Worm (Caenorhabditis elegans) whole organism, midembryonic: ENCODE data around the gene ccch-5.
"Not testable (repeated sequence)": the region's sequence is repeated elsewhere in the genome, so short reads cannot be mapped to it uniquely, and the experiment has no call there.

Source experiments
- T22C8.4 ChIP-seq: fragments of 200-800 bp; sonication (Bioruptor generic); IDR thresholded peaks from 2 replicates; pipeline ENCODE4 v1.3.6; 2022; ENCODE audit warnings: missing genetic modification characterization, missing compliant biosample characterization
- cog-1 ChIP-seq: sonication (generic microtip); optimal IDR thresholded peaks from 2 replicates; lab custom pipeline; 2016; ENCODE audit warnings: missing genetic modification characterization, missing compliant biosample characterization
- flt-1 ChIP-seq: fragments of 200-800 bp; sonication (Bioruptor generic); IDR thresholded peaks from 2 replicates; pipeline ENCODE4 v1.3.6; 2022; ENCODE audit warnings: missing genetic modification characterization, missing compliant biosample characterization
- klf-2 ChIP-seq: fragments of 200-800 bp; sonication (Bioruptor generic); conservative IDR thresholded peaks from 2 replicates; pipeline ENCODE4 v1.3.6; 2022; ENCODE audit warnings: missing genetic modification reagents, missing genetic modification characterization, missing compliant biosample characterization
- med-1 ChIP-seq: sonication (generic microtip); optimal IDR thresholded peaks from 2 replicates; lab custom pipeline; 2017; ENCODE audit warnings: missing genetic modification characterization, mild to moderate bottlenecking, missing compliant biosample characterization, antibody characterized with exemption, missing genetic modification reagents; ENCODE audit not compliant: insufficient read depth
- ref-1 ChIP-seq: fragments of 200-800 bp; sonication (Bioruptor generic); conservative IDR thresholded peaks from 2 replicates; pipeline ENCODE4 v1.3.6; 2022; ENCODE audit warnings: missing genetic modification reagents, missing genetic modification characterization, missing compliant biosample characterization
- tab-1 ChIP-seq: fragments of 200-800 bp; sonication (Bioruptor generic); IDR thresholded peaks from 2 replicates; pipeline ENCODE4 v1.3.6; 2022; ENCODE audit warnings: missing genetic modification characterization, missing compliant biosample characterization
- ztf-23 ChIP-seq: fragments of 200-800 bp; sonication (Bioruptor generic); IDR thresholded peaks from 2 replicates; pipeline ENCODE4 v1.3.6; 2022; ENCODE audit warnings: missing genetic modification reagents, missing genetic modification characterization, missing compliant biosample characterization
- ztf-29 ChIP-seq: fragments of 200-800 bp; sonication (Bioruptor generic); IDR thresholded peaks from 2 replicates; pipeline ENCODE4 v1.3.6; 2022; ENCODE audit warnings: missing genetic modification reagents, missing genetic modification characterization, missing compliant biosample characterization

Gene ccch-5

DNA sequence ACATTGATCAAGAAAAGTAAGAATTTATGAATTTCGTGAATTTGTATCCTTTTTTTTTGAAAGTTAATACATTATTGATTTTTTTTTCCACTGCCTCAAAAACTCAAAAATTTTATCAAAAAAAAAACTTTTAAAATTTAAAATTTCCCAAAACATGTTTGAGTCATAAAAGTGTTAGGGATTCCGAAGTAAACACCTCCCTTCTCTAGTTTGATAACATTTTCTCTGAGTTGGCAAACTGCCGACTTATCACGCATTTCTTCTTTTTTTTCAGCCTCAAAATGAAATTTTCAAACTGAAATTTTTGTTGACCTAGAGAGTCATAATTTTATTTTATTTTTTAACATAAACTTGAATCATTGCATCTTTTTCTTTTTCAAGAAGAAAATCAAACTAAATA lies 28.5 kb upstream of the ccch-5 start:
- TF ChIP-seq T22C8.4, result no peak
- TF ChIP-seq flt-1, result no peak
- no peak for TF ChIP-seq ztf-23
- TF ChIP-seq ref-1 (GFP tag; lab: Robert Waterston, UW), result no peak
- TF ChIP-seq tab-1 (GFP tag; lab: Robert Waterston, UW), result no peak
- no peak for TF ChIP-seq ztf-29 (GFP tag; lab: Robert Waterston, UW)
- TF ChIP-seq klf-2, result no peak
- no peak for TF ChIP-seq cog-1 (tag; lab: Kevin White, UChicago)
- no peak for TF ChIP-seq med-1 (GFP tag; lab: Kevin White, UChicago)

DNA sequence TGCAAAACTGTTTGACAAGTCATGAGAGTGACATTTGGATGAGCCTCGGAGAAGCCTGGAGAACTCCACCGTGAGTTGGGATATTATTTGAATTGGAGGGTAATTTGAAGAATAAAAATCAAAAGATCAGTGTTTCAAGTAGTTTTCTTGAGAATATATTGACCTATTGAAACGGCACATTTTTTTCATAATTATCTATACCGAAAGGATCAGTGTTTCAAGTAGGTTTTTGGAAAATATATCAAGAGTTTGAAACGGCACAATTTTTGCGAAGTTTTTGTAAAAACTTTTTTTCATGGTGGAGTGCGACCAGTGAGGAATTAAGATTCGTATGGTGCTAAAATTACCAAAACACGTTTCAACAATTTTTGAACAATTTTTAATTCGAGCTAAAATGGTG lies 27.4 kb upstream of the ccch-5 start:
- no peak for TF ChIP-seq ref-1 (GFP tag; lab: Robert Waterston, UW)
- TF ChIP-seq ztf-29 (GFP tag; lab: Robert Waterston, UW), result no peak

DNA sequence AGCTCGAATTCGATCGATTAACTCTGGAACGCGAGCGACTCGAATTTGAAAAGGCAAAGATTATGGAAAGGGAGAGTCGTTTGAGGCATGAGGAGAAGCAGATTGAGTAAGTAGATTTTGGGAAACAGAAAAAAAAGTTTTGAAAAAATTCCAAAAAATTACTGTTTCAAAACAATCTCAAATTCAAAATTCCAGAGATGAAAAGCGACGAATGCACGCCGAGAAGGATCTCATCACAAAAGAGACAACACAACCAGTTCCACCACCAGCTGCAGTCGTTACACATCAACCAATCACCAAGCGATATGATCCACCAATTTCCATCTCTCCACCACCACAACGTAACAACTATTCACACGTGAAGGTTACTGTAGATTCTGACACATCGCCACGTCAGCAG lies 25.1 kb upstream of the ccch-5 start:
- no peak for TF ChIP-seq cog-1 (tag; lab: Kevin White, UChicago)
- no peak for TF ChIP-seq flt-1
- no peak for TF ChIP-seq tab-1 (GFP tag; lab: Robert Waterston, UW)
- TF ChIP-seq ztf-23, result no peak
- TF ChIP-seq T22C8.4, result no peak
- TF ChIP-seq med-1 (GFP tag; lab: Kevin White, UChicago), result no peak
- TF ChIP-seq ref-1 (GFP tag; lab: Robert Waterston, UW), result no peak
- TF ChIP-seq ztf-29 (GFP tag; lab: Robert Waterston, UW), result no peak
- TF ChIP-seq klf-2, result no peak

DNA sequence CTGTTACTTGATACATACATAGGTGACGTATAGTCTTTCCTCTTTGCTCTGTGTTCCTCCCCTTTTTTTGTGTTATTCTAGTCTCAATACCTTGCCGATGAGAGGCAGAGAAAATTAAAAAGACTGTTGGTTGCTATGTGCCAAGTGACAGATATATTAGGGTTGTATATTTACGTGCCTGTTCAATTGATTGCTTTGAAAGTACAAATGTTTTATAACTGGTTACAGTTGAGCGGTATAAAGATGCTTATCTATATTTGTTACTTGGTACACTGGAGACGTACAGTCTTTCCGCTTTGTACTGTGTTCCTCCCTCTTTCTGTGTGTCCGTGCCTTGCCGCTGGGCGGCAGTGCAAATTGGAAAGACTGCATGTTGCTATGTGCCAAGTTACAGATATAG lies 16.2 kb upstream of the ccch-5 start:
- TF ChIP-seq cog-1 (tag; lab: Kevin White, UChicago) (no peak), tab-1 (GFP tag; lab: Robert Waterston, UW) (no peak), med-1 (GFP tag; lab: Kevin White, UChicago) (no peak), ztf-23 (no peak), klf-2 (no peak)

DNA sequence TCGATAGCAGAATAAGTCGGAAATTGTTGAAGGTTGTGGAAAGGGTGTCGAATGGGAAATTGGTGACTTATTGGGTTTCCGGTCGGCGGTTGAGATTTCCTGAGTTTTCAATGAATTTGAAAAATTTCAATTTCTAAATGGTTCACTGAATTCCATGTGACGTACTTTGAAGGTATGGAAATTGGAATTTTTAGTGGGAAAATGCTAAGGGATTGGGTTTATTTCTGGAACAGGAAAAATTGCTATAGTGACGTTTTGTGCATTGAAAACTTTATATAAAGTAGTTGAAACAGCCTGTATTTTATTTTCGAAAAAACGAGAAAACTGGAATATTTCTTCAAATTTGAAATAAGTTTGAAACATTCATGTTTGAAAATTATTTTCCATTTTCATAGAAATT lies 9.8 kb upstream of the ccch-5 start, which contains the start of gene pnc-2:
Gene pnc-2 (minus strand): TSS at position 101 of the 400 bp plus-strand sequence.
- TF ChIP-seq cog-1 (tag; lab: Kevin White, UChicago), result no peak
- TF ChIP-seq ztf-23, result no peak
- no peak for TF ChIP-seq tab-1 (GFP tag; lab: Robert Waterston, UW)
- no peak for TF ChIP-seq ref-1 (GFP tag; lab: Robert Waterston, UW)
- TF ChIP-seq ztf-29 (GFP tag; lab: Robert Waterston, UW), result no peak
- no peak for TF ChIP-seq klf-2
- no peak for TF ChIP-seq T22C8.4
- TF ChIP-seq flt-1, result no peak
- TF ChIP-seq med-1 (GFP tag; lab: Kevin White, UChicago), result no peak

DNA sequence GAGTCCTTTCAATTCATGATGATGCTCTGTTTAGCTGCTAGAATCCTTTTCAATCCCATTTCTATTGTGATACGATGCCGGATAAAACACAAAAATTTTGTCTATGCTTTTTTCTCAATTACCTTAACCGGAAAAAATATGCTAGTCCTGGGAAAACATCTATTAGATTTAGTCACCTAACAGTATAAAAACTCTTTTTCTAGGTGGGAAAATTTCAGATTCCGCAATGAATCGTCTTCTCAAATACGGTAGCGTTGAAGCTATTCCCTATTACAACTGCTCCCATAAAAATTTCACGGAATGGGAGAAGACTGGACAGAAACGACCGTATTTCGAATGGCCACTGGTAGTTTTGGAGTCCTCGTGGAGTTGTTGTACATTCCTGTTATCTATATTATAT lies 10.0 kb downstream of the ccch-5 start, which contains the start of gene Y57G11C.28:
Gene Y57G11C.28 (plus strand): TSS at position 301 of the 400 bp plus-strand sequence.
- no peak for TF ChIP-seq klf-2
- no peak for TF ChIP-seq ztf-29 (GFP tag; lab: Robert Waterston, UW)
- no peak for TF ChIP-seq tab-1 (GFP tag; lab: Robert Waterston, UW)
- TF ChIP-seq ztf-23, result no peak
- TF ChIP-seq med-1 (GFP tag; lab: Kevin White, UChicago), result no peak
- TF ChIP-seq ref-1 (GFP tag; lab: Robert Waterston, UW), result no peak
- no peak for TF ChIP-seq T22C8.4
- TF ChIP-seq cog-1 (tag; lab: Kevin White, UChicago), result no peak

DNA sequence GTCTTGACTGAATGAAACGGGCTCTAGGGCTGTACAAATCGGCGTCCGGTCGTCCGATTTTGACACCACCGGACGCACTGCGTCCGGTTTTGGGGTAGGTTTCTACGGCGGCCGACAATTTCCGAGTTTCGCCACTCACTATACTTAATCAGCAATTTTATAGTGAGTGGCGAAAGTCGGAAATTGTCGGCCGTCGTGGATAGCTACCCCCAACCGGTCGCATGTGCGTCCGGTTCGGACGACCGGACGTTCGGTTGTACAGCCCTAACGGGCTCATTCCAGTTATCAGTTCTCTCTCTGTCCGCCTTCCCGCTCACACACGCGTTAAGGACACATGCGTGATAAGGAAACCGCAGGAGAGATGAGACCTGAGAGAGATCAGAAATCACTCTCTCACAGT lies 13.2 kb downstream of the ccch-5 start, which contains the start of gene Y57G11C.1131:
Gene Y57G11C.1131 (plus strand): TSS at position 333 of the 400 bp plus-strand sequence.
- TF ChIP-seq ztf-23, result no peak
- no peak for TF ChIP-seq flt-1
- TF ChIP-seq tab-1 (GFP tag; lab: Robert Waterston, UW), result no peak
- no peak for TF ChIP-seq klf-2
- TF ChIP-seq med-1 (GFP tag; lab: Kevin White, UChicago), result no peak
- no peak for TF ChIP-seq ztf-29 (GFP tag; lab: Robert Waterston, UW)
- TF ChIP-seq ref-1 (GFP tag; lab: Robert Waterston, UW), result no peak

DNA sequence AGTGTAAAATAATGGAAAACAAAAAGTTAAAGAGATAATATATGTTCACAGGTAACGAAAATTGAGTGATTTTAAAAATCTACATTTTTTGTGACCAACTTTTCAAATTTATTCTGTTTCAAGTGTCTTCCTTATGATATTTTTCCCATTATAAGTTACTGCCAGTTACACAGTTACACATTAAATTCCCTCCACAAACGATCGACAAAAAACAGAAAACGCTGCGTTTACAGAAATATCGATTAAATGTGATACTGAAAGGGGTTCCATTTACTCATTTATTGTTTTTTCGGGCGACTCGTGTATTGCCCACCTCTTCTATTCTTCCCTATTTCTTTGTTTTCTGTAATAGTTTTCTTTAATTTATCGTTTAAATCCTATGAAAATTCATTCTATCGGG lies 17.6 kb downstream of the ccch-5 start, which contains the start of gene Y57G11C.1144:
Gene Y57G11C.1144 (plus strand): TSS at position 301 of the 400 bp plus-strand sequence.
- TF ChIP-seq med-1 (GFP tag; lab: Kevin White, UChicago), result no peak
- TF ChIP-seq T22C8.4, result no peak

DNA sequence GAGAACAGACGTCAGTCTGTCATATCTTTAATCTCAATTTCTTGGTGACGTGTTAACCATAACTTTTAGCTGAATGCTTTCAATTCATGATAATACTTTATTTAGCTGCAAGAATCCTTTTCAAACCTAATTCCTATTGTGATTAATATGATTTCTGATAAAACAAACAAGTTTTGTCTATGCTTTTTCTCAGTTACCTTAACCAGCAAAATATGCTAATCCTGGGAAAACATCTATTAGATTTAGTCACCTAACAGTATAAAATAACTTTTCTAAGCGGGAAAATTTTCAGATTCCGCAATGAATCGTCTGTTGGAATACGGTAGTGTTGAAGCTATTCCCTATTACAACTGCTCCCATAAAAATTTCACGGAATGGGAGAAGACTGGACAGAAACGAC lies 19.2 kb downstream of the ccch-5 start, which contains the start of gene Y57G11C.30:
Gene Y57G11C.30 (plus strand): TSS at position 301 of the 400 bp plus-strand sequence.
- not testable (repeated sequence) for TF ChIP-seq klf-2; flt-1; ztf-29 (GFP tag; lab: Robert Waterston, UW)

DNA sequence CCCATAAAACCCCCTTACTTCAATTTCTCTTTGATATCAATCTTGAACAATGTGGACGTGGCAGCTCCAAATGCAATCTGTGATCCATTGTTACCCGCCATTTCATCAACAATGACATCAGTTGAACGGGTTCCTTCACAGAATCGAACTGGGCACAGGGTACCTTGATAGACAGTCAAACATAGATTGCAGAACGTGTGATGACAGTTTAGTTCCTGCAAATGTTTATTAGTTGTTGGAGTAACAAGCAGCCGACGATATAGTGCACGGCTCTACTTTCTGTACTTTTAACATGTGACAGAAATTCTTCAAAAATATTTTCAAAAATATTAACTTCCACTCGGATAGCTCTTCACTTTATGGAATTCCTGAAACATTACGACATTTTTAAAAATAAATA lies 24.8 kb downstream of the ccch-5 start, which contains the start of gene Y57G11C.48:
Gene Y57G11C.48 (minus strand): TSS at position 101 of the 400 bp plus-strand sequence.
- TF ChIP-seq ref-1 (GFP tag; lab: Robert Waterston, UW) (no peak), med-1 (GFP tag; lab: Kevin White, UChicago) (no peak), ztf-23 (no peak), klf-2 (no peak), flt-1 (no peak), tab-1 (GFP tag; lab: Robert Waterston, UW) (no peak), ztf-29 (GFP tag; lab: Robert Waterston, UW) (no peak), cog-1 (tag; lab: Kevin White, UChicago) (no peak), T22C8.4 (no peak)

DNA sequence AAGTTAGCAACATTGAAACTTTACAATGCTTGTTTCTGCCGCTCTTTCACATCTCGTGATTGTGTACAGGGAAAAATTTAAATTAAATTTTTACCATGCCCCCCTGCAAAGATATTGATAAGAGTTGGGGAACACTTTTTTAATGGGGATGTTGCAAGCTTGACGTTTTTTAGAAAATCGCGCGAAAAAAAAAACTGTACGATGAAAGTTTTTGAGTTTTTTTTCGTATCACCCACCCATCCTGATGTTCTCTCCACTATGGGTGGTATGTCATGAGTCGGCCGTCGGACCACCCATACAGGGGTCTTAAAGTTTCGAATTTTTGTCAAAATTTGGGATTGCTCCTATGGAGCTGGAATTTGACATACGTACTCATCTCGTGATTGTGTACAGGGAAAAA lies 29.6 kb downstream of the ccch-5 start:
- TF ChIP-seq T22C8.4 (no peak), tab-1 (GFP tag; lab: Robert Waterston, UW) (no peak), med-1 (GFP tag; lab: Kevin White, UChicago) (no peak), ztf-23 (no peak), ztf-29 (GFP tag; lab: Robert Waterston, UW) (no peak), klf-2 (no peak), ref-1 (GFP tag; lab: Robert Waterston, UW) (no peak), flt-1 (no peak), cog-1 (tag; lab: Kevin White, UChicago) (no peak)
